Worm (Caenorhabditis elegans) whole organism, L2 larva: ENCODE results near the gene fbxb-72.

Experiments
- F13H6.1 ChIP-seq: sonication (generic microtip); optimal IDR thresholded peaks from 2 replicates; lab custom pipeline; 2016; ENCODE audit warnings: missing genetic modification characterization, missing compliant biosample characterization
- Y55F3AM.14 ChIP-seq: fragments of 200-800 bp; sonication (Bioruptor generic); optimal IDR thresholded peaks from 2 replicates; lab custom pipeline; 2018; ENCODE audit warnings: mild to moderate bottlenecking, missing genetic modification characterization, missing compliant biosample characterization
- ZK546.5 ChIP-seq: sonication (generic microtip); optimal IDR thresholded peaks from 2 replicates; lab custom pipeline; 2017; ENCODE audit warnings: missing biosample characterization, missing genetic modification characterization
- ama-1 ChIP-seq: fragments of 150-350 bp; optimal IDR thresholded peaks from 2 replicates; lab custom pipeline; 2018; ENCODE audit warnings: inconsistent platforms
- blmp-1 ChIP-seq: sonication (generic microtip); optimal IDR thresholded peaks from 2 replicates; lab custom pipeline; 2017; ENCODE audit warnings: missing genetic modification characterization, mild to moderate bottlenecking, missing compliant biosample characterization, antibody characterized with exemption, moderate library complexity; ENCODE audit not compliant: insufficient read depth
- crh-2 ChIP-seq: sonication (generic microtip); optimal IDR thresholded peaks from 2 replicates; lab custom pipeline; 2017; ENCODE audit warnings: missing biosample characterization, missing genetic modification characterization
- fos-1 ChIP-seq: fragments of 150-350 bp; optimal IDR thresholded peaks from 2 replicates; lab custom pipeline; 2014; ENCODE audit warnings: missing biosample characterization, missing genetic modification characterization
- gmeb-1 ChIP-seq: fragments of 150-350 bp; optimal IDR thresholded peaks from 2 replicates; lab custom pipeline; 2014; ENCODE audit warnings: missing biosample characterization, missing genetic modification characterization
- lin-11 ChIP-seq: fragments of 150-350 bp; sonication (generic microtip); optimal IDR thresholded peaks from 2 replicates; lab custom pipeline; 2014; ENCODE audit warnings: missing biosample characterization, missing genetic modification characterization, inconsistent platforms, mixed read lengths
- lin-13 ChIP-seq: fragments of 150-350 bp; optimal IDR thresholded peaks from 2 replicates; lab custom pipeline; 2014; ENCODE audit warnings: missing biosample characterization, missing genetic modification reagents, missing genetic modification characterization
- mab-5 ChIP-seq: fragments of 150-350 bp; optimal IDR thresholded peaks from 2 replicates; lab custom pipeline; 2014; ENCODE audit warnings: missing biosample characterization, missing genetic modification characterization
- mbf-1 ChIP-seq: sonication (generic microtip); optimal IDR thresholded peaks from 2 replicates; lab custom pipeline; 2017; ENCODE audit warnings: missing biosample characterization, missing genetic modification characterization
- mdl-1 ChIP-seq, 2 experiments: fragments of 150-350 bp in 1 of 2; sonication (generic microtip) in 1 of 2; optimal IDR thresholded peaks; 2 replicates each; lab custom pipeline; 2017; ENCODE audit warnings: missing biosample characterization in 2 of 2, missing genetic modification characterization in 2 of 2
- nhr-129 ChIP-seq: fragments of 150-350 bp; optimal IDR thresholded peaks from 2 replicates; lab custom pipeline; 2014; ENCODE audit warnings: missing biosample characterization, missing genetic modification characterization
- nhr-21 ChIP-seq: fragments of 150-350 bp; optimal IDR thresholded peaks from 2 replicates; lab custom pipeline; 2014; ENCODE audit warnings: missing biosample characterization, missing genetic modification characterization
- nhr-23 ChIP-seq: fragments of 150-350 bp; optimal IDR thresholded peaks from 2 replicates; lab custom pipeline; 2014; ENCODE audit warnings: missing biosample characterization, missing genetic modification reagents, missing genetic modification characterization
- nhr-25 ChIP-seq: fragments of 150-350 bp; sonication (generic microtip); optimal IDR thresholded peaks from 3 replicates; lab custom pipeline; 2014; ENCODE audit warnings: missing biosample characterization, missing genetic modification characterization
- nhr-6 ChIP-seq: fragments of 150-350 bp; optimal IDR thresholded peaks from 2 replicates; lab custom pipeline; 2014; ENCODE audit warnings: missing biosample characterization, missing genetic modification characterization
- nhr-77 ChIP-seq: fragments of 150-350 bp; optimal IDR thresholded peaks from 2 replicates; lab custom pipeline; 2014; ENCODE audit warnings: missing biosample characterization, missing genetic modification characterization
- peb-1 ChIP-seq: fragments of 150-350 bp; optimal IDR thresholded peaks from 2 replicates; lab custom pipeline; 2014; ENCODE audit warnings: missing biosample characterization, missing genetic modification characterization
- sem-4 ChIP-seq: fragments of 150-350 bp; optimal IDR thresholded peaks from 2 replicates; lab custom pipeline; 2014; ENCODE audit warnings: missing biosample characterization, missing genetic modification reagents, missing genetic modification characterization
- skn-1 ChIP-seq: sonication (generic microtip); optimal IDR thresholded peaks from 2 replicates; lab custom pipeline; 2017; ENCODE audit warnings: missing biosample characterization, missing genetic modification characterization
- sma-3 ChIP-seq: sonication (generic microtip); optimal IDR thresholded peaks from 2 replicates; lab custom pipeline; 2016; ENCODE audit warnings: missing genetic modification reagents, missing genetic modification characterization, missing compliant biosample characterization
- sma-9 ChIP-seq, 2 experiments: fragments of 150-350 bp in 1 of 2; sonication (generic microtip) in 1 of 2; optimal IDR thresholded peaks; 2 replicates each; lab custom pipeline; 2014 to 2016; ENCODE audit warnings: missing genetic modification characterization in 2 of 2, mild to moderate bottlenecking in 1 of 2, missing biosample characterization in 1 of 2, missing compliant biosample characterization in 1 of 2, missing genetic modification reagents in 1 of 2, moderate library complexity in 1 of 2
- unc-39 ChIP-seq: fragments of 150-350 bp; optimal IDR thresholded peaks from 2 replicates; lab custom pipeline; 2014; ENCODE audit warnings: missing biosample characterization, missing genetic modification characterization
- unc-55 ChIP-seq: fragments of 150-350 bp; sonication (generic microtip); optimal IDR thresholded peaks from 3 replicates; lab custom pipeline; 2014; ENCODE audit warnings: missing biosample characterization, missing genetic modification reagents, missing genetic modification characterization
- ztf-1 ChIP-seq: fragments of 200-800 bp; sonication (Bioruptor generic); conservative IDR thresholded peaks from 2 replicates; pipeline ENCODE4 v1.3.6; 2022; ENCODE audit warnings: missing genetic modification characterization, missing compliant biosample characterization
- ztf-4 ChIP-seq: fragments of 150-350 bp; optimal IDR thresholded peaks from 2 replicates; lab custom pipeline; 2014; ENCODE audit warnings: missing biosample characterization, missing genetic modification characterization

fbxb-72 gene

DNA sequence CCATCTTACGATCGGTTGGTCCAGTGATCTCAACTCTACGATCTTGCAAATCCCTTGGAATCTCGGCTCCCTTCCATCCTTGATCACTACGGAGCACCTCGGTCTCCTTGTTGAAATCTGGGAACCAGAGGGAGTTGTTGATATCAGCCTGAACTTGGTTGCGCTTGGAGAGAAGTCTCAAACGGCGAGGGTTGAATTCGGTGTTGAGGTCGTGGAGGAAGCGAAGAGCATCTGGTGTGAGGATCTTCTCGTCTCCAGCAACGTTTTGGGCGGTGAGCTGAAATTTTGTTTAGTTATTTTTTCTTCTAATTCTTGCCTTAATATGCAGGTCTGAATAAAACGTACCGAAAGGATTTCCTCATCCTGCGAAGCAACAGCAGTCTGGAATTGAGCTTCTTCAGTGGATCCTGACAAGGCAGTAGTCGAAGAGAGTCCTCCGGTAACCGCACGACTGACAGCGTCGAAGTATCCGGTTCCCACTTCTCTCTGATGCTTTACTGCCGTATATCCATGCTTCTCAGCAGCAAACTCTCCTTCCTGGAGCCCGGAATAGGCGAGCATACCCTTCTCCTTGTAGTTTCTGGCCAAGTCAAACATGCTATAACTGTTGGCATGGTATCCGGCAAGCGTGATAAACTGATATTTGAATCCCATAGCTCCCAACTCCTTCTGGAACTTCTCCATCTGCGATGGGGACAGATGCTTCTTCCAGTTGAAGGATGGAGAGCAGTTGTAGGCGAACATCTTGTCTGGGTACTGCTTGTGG lies 2.2 kb upstream of the fbxb-72 start (continued):
- TF ChIP-seq blmp-1 (tag; lab: Kevin White, UChicago) (no peak), ztf-1 (no peak), unc-55 (no peak), mbf-1 (tag; lab: Kevin White, UChicago) (no peak)
- TF ChIP-seq, all 48 proteins: peak for 4

DNA sequence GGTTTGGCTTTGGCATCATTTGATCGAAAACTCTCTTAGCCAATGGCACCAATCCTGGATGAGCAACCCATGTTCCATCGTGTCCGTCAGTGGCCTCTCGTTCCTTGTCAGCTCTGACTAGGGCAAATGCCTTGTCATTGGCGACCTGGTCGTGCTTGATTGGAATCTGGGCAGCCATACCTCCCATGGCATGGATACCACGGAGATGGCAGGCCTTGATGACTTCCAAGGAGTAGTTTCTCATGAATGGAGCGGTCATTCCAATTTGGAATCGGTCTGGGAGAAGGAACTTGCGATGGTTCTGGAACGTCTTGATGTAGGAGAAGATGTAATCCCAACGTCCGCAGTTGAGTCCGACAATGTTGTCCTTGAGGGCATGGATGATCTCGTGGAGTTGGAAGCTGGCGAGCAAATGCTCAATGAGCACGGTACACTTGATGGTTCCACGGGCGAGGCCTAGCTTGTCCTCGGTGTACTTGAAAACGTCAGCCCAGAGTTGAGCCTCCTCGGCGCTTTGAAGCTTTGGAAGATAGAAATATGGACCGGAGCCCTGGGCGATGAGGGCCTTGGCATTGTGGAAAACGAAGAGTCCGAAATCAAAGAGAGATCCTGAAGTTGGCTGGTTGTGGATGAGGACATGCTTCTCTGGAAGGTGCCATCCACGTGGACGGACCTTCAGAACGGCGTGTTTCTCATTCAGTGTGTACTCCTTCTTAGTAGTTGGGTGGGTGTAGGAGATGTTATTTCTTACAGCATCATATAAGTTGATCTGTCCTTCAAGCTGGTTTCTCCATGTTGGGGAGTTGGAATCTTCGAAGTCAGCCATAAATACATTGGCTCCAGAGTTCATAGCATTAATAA lies 1.4 kb upstream of the fbxb-72 start:
- no peak for TF ChIP-seq unc-55
- TF ChIP-seq nhr-6 (tag; lab: Kevin White, UChicago) = no peak
- peak; percentile 13 for TF ChIP-seq lin-11 (tag; lab: Kevin White, UChicago)
- peak; percentile 92 for TF ChIP-seq ama-1
- peak; percentile 16 for TF ChIP-seq nhr-21 (tag; lab: Kevin White, UChicago)
- TF ChIP-seq skn-1 (tag; lab: Kevin White, UChicago) = no peak
- no peak for TF ChIP-seq mab-5 (tag; lab: Kevin White, UChicago)
- TF ChIP-seq ztf-4 = no peak
- TF ChIP-seq nhr-129 (tag; lab: Kevin White, UChicago) = peak; percentile 35
- TF ChIP-seq Y55F3AM.14 (GFP tag; lab: Kevin White, UChicago) = peak; percentile 14
- no peak for TF ChIP-seq nhr-25
- TF ChIP-seq sma-9 (GFP tag; optimal IDR thresholded peaks at IDR 0.05; lab: Kevin White, UChicago) = peak; percentile 41
- no peak for TF ChIP-seq sma-9 (tag; optimal IDR thresholded peaks at IDR 0.05; lab: Kevin White, UChicago)
- no peak for TF ChIP-seq nhr-77 (tag; lab: Kevin White, UChicago)
- no peak for TF ChIP-seq blmp-1 (tag; lab: Kevin White, UChicago)
- TF ChIP-seq sem-4 (tag; lab: Kevin White, UChicago) = no peak
- no peak for TF ChIP-seq nhr-23 (tag; lab: Kevin White, UChicago)

DNA sequence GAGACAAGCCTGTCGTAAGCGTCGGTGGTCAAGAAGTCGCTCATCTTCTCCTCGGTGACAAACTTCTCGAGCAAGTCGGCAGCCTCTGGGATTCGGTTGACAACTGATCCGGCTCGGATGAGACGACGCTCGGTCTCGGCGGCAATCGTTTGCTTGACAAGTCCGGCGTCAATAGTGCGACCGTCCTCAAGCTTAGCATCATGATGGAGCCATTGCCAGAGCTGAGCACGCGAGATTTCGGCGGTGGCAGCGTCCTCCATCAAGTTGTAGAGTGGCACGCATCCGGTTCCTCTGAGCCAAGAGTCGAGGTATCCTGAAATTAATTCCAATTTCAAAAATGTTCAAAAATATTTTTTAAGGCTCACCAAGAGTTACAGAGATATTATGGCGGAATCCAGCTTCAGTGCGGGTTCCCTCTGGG lies 728 bp upstream of the fbxb-72 start:
- TF ChIP-seq sma-3 (GFP tag; lab: Kevin White, UChicago) = peak; percentile 31
- TF ChIP-seq crh-2 (tag; lab: Kevin White, UChicago) = no peak
- TF ChIP-seq Y55F3AM.14 (GFP tag; lab: Kevin White, UChicago) = no peak
- TF ChIP-seq, all 48 proteins: peak for 1

DNA sequence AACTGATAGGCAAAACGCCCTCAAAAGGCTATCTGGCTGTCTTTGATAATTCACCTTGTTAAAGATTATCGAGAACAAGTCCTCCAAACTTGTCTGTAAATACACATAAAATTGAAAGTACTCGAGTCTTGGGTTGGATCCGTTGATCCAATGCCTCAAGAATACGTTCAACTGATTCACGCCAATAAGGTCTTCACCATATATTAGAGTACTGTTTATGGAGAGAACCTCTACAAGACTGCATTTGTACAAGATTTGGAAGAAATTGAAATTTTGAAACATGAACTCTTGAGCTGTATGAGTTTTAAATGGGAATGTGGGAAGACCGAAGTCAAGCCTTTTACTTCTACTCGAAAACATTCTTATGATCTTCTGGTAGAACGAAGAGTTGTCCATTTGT lies 863 bp downstream of the fbxb-72 start:
- no peak for TF ChIP-seq lin-13 (GFP tag; lab: Kevin White, UChicago)
- no peak for TF ChIP-seq mdl-1 (tag; optimal IDR thresholded peaks at IDR 0.05; lab: Kevin White, UChicago)
- no peak for TF ChIP-seq Y55F3AM.14 (GFP tag; lab: Kevin White, UChicago)
- no peak for TF ChIP-seq mab-5 (tag; lab: Kevin White, UChicago)
- TF ChIP-seq fos-1 (tag; lab: Kevin White, UChicago) = no peak

DNA sequence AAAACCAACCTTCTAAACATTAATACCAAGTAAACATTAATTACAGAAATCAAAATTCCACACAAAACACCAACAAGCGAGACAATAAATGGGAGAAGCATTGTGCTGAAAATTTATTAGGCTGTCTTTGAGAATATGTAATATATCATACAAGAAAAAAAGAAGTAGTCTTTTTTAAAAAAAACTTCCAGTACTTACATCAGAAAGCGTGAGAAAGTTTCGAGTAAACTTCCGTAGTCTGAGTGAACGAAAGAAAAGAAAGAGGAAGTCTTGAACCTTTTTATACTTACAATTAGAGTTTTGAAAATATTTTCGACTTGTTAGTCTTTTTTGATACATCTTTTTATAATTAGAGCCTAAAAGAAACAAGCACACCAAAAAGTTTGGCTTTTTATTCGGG lies 4.0 kb downstream of the fbxb-72 start, which contains the start of gene srbc-40:
TSS of gene srbc-40 (minus strand) at position 101 of the 400 bp plus-strand sequence.
- no peak for TF ChIP-seq peb-1 (tag; lab: Kevin White, UChicago)
- no peak for TF ChIP-seq nhr-6 (tag; lab: Kevin White, UChicago)
- TF ChIP-seq ZK546.5 (tag; lab: Kevin White, UChicago) = no peak
- no peak for TF ChIP-seq nhr-23 (tag; lab: Kevin White, UChicago)
- no peak for TF ChIP-seq lin-13 (GFP tag; lab: Kevin White, UChicago)
- no peak for TF ChIP-seq nhr-25
- no peak for TF ChIP-seq nhr-129 (tag; lab: Kevin White, UChicago)
- no peak for TF ChIP-seq gmeb-1 (tag; lab: Kevin White, UChicago)
- TF ChIP-seq unc-39 = no peak
- no peak for TF ChIP-seq mab-5 (tag; lab: Kevin White, UChicago)
- no peak for TF ChIP-seq F13H6.1 (tag; lab: Kevin White, UChicago)
